Worm (Caenorhabditis elegans): Measurements from ENCODE around the gene Y43F8B.20.

Y43F8B.20 gene

ce11 chrV:19512260-19512947 lies 37.2 kb downstream of the Y43F8B.20 start, which contains the start of gene Y43F8B.19:
Y43F8B.19 (minus strand) TSS chrV:19512310.
- TF ChIP-seq dao-5 (tag; optimal IDR thresholded peaks at IDR 0.05) (no peak), W03F9.2 (tag; optimal IDR thresholded peaks at IDR 0.05) (no peak), him-1 (tag; optimal IDR thresholded peaks at IDR 0.05) (no peak)

- TF ChIP-seq dao-5 (tag; optimal IDR thresholded peaks at IDR 0.05): no peak
- no peak for TF ChIP-seq him-1 (tag; optimal IDR thresholded peaks at IDR 0.05)
- no peak for TF ChIP-seq W03F9.2 (tag; optimal IDR thresholded peaks at IDR 0.05)
Measured at ce11 chrV:19510925-19511324, 38.7 kb downstream of the Y43F8B.20 start.

- TF ChIP-seq him-1 (tag; optimal IDR thresholded peaks at IDR 0.05) (no peak), W03F9.2 (tag; optimal IDR thresholded peaks at IDR 0.05) (no peak), dao-5 (tag; optimal IDR thresholded peaks at IDR 0.05) (no peak)
Measured at ce11 chrV:19510352-19510751, 39.2 kb downstream of the Y43F8B.20 start.

DNA sequence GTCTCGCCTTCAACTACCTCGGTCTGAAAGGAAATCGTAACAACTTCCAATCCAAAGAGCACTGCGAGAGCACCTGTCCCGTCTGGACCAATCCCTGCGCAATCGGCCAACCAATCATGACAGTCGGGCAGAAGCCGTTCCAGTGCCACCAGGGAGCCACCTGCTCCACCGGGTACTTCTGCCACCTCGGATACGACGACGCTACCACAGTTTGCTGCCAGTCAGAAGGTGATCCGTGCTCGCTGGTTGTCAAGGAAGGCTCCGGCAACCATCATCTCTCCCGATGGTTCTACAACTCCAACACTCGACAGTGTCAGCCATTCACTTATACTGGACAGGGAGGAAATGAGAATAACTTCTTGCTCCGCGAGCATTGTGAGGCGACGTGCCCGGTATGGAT lies 40.5 kb downstream of the Y43F8B.20 start:
- TF ChIP-seq him-1 (tag; optimal IDR thresholded peaks at IDR 0.05) (no peak), W03F9.2 (tag; optimal IDR thresholded peaks at IDR 0.05) (no peak), dao-5 (tag; optimal IDR thresholded peaks at IDR 0.05) (no peak)

DNA sequence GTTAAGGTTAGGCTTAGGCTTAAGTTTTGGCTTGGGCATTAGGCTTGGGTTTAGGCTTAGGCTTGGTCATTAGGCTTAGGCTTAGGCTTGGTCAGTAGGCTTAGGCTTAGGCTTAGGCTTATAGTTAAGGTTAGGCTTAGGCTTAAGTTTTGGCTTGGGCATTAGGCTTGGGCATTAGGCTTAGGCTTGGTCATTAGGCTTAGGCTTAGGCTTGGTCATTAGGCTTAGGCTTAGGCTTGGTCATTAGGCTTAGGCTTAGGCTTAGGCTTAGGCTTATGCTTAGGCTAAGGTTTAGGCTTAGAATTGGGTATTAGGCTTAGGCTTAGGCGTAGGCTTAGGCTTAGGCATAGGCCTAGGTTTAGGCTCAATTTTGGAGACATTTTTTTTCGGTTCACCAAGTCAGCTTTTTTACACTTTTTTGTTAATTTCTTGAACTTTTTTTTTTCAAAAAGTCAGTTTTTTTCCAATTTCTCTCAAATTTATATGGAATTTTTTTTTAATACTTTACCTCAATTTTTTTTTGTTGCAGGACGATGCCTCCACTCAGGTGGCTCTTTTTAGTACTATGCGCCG lies 46.9 kb downstream of the Y43F8B.20 start, which contains the start of gene Y43F8B.3:
Y43F8B.3 (plus strand) TSS at position 523 of the 573 bp plus-strand sequence.
- TF ChIP-seq W03F9.2 (tag; optimal IDR thresholded peaks at IDR 0.05) (no peak), dao-5 (tag; optimal IDR thresholded peaks at IDR 0.05) (no peak), him-1 (tag; optimal IDR thresholded peaks at IDR 0.05) (no peak)

ce11 chrV:19501389-19501788 lies 48.2 kb downstream of the Y43F8B.20 start:
- TF ChIP-seq him-1 (tag; optimal IDR thresholded peaks at IDR 0.05) (no peak), dao-5 (tag; optimal IDR thresholded peaks at IDR 0.05) (no peak), W03F9.2 (tag; optimal IDR thresholded peaks at IDR 0.05) (no peak)
